Worm (Caenorhabditis elegans) whole organism, L2 larva: ENCODE results near the gene F25E2.3.

Source experiments
- R02D3.7 ChIP-seq: fragments of 150-350 bp; optimal IDR thresholded peaks from 2 replicates; lab custom pipeline; 2014; ENCODE audit warnings: missing biosample characterization, missing genetic modification characterization
- Y55F3AM.14 ChIP-seq: fragments of 200-800 bp; sonication (Bioruptor generic); optimal IDR thresholded peaks from 2 replicates; lab custom pipeline; 2018; ENCODE audit warnings: mild to moderate bottlenecking, missing genetic modification characterization, missing compliant biosample characterization
- alr-1 ChIP-seq: fragments of 150-350 bp; optimal IDR thresholded peaks from 2 replicates; lab custom pipeline; 2014; ENCODE audit warnings: missing biosample characterization, missing genetic modification characterization
- aly-2 ChIP-seq: fragments of 150-350 bp; optimal IDR thresholded peaks from 2 replicates; lab custom pipeline; 2014; ENCODE audit warnings: missing biosample characterization, missing genetic modification characterization
- blmp-1 ChIP-seq: sonication (generic microtip); optimal IDR thresholded peaks from 2 replicates; lab custom pipeline; 2017; ENCODE audit warnings: missing genetic modification characterization, mild to moderate bottlenecking, missing compliant biosample characterization, antibody characterized with exemption, moderate library complexity; ENCODE audit not compliant: insufficient read depth
- ceh-82 ChIP-seq: fragments of 150-350 bp; optimal IDR thresholded peaks from 2 replicates; lab custom pipeline; 2014; ENCODE audit warnings: missing biosample characterization, missing genetic modification characterization
- elt-1 ChIP-seq: fragments of 150-350 bp; optimal IDR thresholded peaks from 2 replicates; lab custom pipeline; 2014; ENCODE audit warnings: missing biosample characterization, missing genetic modification characterization
- lsy-2 ChIP-seq, 2 experiments: fragments of 150-350 bp in 1 of 2; sonication (generic microtip) in 1 of 2; optimal IDR thresholded peaks; 2 replicates each; lab custom pipeline; 2014 to 2017; ENCODE audit warnings: missing biosample characterization in 2 of 2, missing genetic modification characterization in 2 of 2
- nhr-25 ChIP-seq: fragments of 150-350 bp; sonication (generic microtip); optimal IDR thresholded peaks from 3 replicates; lab custom pipeline; 2014; ENCODE audit warnings: missing biosample characterization, missing genetic modification characterization
- nhr-6 ChIP-seq: fragments of 150-350 bp; optimal IDR thresholded peaks from 2 replicates; lab custom pipeline; 2014; ENCODE audit warnings: missing biosample characterization, missing genetic modification characterization
- skn-1 ChIP-seq: sonication (generic microtip); optimal IDR thresholded peaks from 2 replicates; lab custom pipeline; 2017; ENCODE audit warnings: missing biosample characterization, missing genetic modification characterization
- ztf-4 ChIP-seq: fragments of 150-350 bp; optimal IDR thresholded peaks from 2 replicates; lab custom pipeline; 2014; ENCODE audit warnings: missing biosample characterization, missing genetic modification characterization

- TF ChIP-seq ztf-4 (tag; lab: Kevin White, UChicago): no peak
- TF ChIP-seq blmp-1 (tag; lab: Kevin White, UChicago): no peak
- no peak for TF ChIP-seq aly-2 (tag; lab: Kevin White, UChicago)
- no peak for TF ChIP-seq skn-1 (tag; lab: Kevin White, UChicago)
- no peak for TF ChIP-seq ceh-82 (tag; lab: Kevin White, UChicago)
- TF ChIP-seq nhr-6: no peak
- TF ChIP-seq elt-1 (tag; lab: Kevin White, UChicago): no peak
- TF ChIP-seq lsy-2 (tag; optimal IDR thresholded peaks at IDR 0.05; lab: Kevin White, UChicago): peak in 1 of 2 experiments; percentile 26
- TF ChIP-seq R02D3.7: no peak
- no peak for TF ChIP-seq Y55F3AM.14 (GFP tag; lab: Kevin White, UChicago)
- no peak for TF ChIP-seq nhr-25
- TF ChIP-seq alr-1 (tag; lab: Kevin White, UChicago): no peak
These were observed 27.6 kb downstream of the F25E2.3 start for ce11 chrX:785368-785767.
